Fruit fly (Drosophila melanogaster) whole organism, wandering third instar larva: ENCODE measurements around the gene HisCl1.

ENCODE experiments used
- Abd-B ChIP-seq: fragments of >200 bp; optimal IDR thresholded peaks from 2 replicates; lab custom pipeline; 2017; ENCODE audit warnings: missing biosample characterization, missing genetic modification characterization
- Dfd ChIP-seq: fragments of >200 bp; optimal IDR thresholded peaks from 2 replicates; lab custom pipeline; 2017; ENCODE audit warnings: missing biosample characterization, missing genetic modification characterization
- GATAd ChIP-seq: sonication (Bioruptor generic); optimal IDR thresholded peaks from 2 replicates; lab custom pipeline; 2016; ENCODE audit warnings: missing biosample characterization, missing genetic modification characterization
- Hr78 ChIP-seq: fragments of >200 bp; optimal IDR thresholded peaks from 2 replicates; lab custom pipeline; 2017; ENCODE audit warnings: missing biosample characterization, missing genetic modification characterization
- Jra ChIP-seq: sonication (Bioruptor generic); optimal IDR thresholded peaks from 2 replicates; lab custom pipeline; 2016; ENCODE audit warnings: missing biosample characterization, missing genetic modification characterization
- dmrt93B ChIP-seq: fragments of 200-800 bp; sonication (Bioruptor generic); optimal IDR thresholded peaks from 2 replicates; lab custom pipeline; 2018; ENCODE audit warnings: missing biosample characterization, mild to moderate bottlenecking, missing genetic modification characterization
- woc ChIP-seq: sonication (Bioruptor generic); optimal IDR thresholded peaks from 2 replicates; lab custom pipeline; 2016; ENCODE audit warnings: missing biosample characterization, mild to moderate bottlenecking, missing genetic modification characterization

dm6 chr3R:11830757-11831586, 44.0 kb downstream of the HisCl1 start:
- TF ChIP-seq woc (GFP tag; lab: Kevin White, UChicago) (no peak), GATAd (GFP tag; lab: Kevin White, UChicago) (no peak), Jra (GFP tag; lab: Kevin White, UChicago) (no peak), dmrt93B (GFP tag; lab: Kevin White, UChicago) (no peak), Abd-B (GFP tag; lab: Kevin White, UChicago) (no peak), Dfd (GFP tag; lab: Kevin White, UChicago) (no peak), Hr78 (GFP tag; lab: Kevin White, UChicago) (no peak)
